Fruit fly (Drosophila melanogaster) whole organism, embryonic: ENCODE data around the gene CG12078.
A peak's percentile ranks its signal among the peaks of the same experiment; 100 is the strongest.

Experiments
- Bdp1 ChIP-seq: fragments of 200-800 bp; sonication (Bioruptor generic); optimal IDR thresholded peaks from 3 replicates; lab custom pipeline; 2016; ENCODE audit warnings: missing biosample characterization, missing genetic modification characterization
- CG10267 ChIP-seq: fragments of 200-800 bp; sonication (Bioruptor generic); optimal IDR thresholded peaks from 2 replicates; lab custom pipeline; 2018; ENCODE audit warnings: missing biosample characterization, mild to moderate bottlenecking, missing genetic modification characterization, moderate library complexity
- CG10366 ChIP-seq: fragments of 200-800 bp; sonication (Bioruptor generic); IDR thresholded peaks from 2 replicates; pipeline ENCODE4 v1.3.6; 2022; ENCODE audit warnings: missing biosample characterization, missing genetic modification characterization
- CG12391 ChIP-seq: fragments of 200-800 bp; sonication (Bioruptor generic); optimal IDR thresholded peaks from 3 replicates; lab custom pipeline; 2018; ENCODE audit warnings: missing biosample characterization, mild to moderate bottlenecking, missing genetic modification characterization, moderate library complexity
- CG1647 ChIP-seq: fragments of 200-800 bp; sonication (Bioruptor generic); optimal IDR thresholded peaks from 3 replicates; lab custom pipeline; 2016; ENCODE audit warnings: missing biosample characterization, missing genetic modification characterization
- CG16815 ChIP-seq: fragments of 200-800 bp; sonication (Bioruptor generic); optimal IDR thresholded peaks from 3 replicates; lab custom pipeline; 2017; ENCODE audit warnings: missing biosample characterization, mild to moderate bottlenecking, missing genetic modification characterization
- CG17829 ChIP-seq: fragments of 200-800 bp; optimal IDR thresholded peaks from 2 replicates; lab custom pipeline; 2019; ENCODE audit warnings: missing biosample characterization, mild to moderate bottlenecking, missing genetic modification characterization, moderate library complexity
- CG2678 ChIP-seq: fragments of 200-800 bp; sonication (Bioruptor generic); optimal IDR thresholded peaks from 3 replicates; lab custom pipeline; 2019; ENCODE audit warnings: missing biosample characterization, mild to moderate bottlenecking, missing genetic modification characterization, moderate library complexity
- CG3281 ChIP-seq: fragments of 200-800 bp; sonication (Bioruptor generic); optimal IDR thresholded peaks from 3 replicates; lab custom pipeline; 2017; ENCODE audit warnings: missing biosample characterization, mild to moderate bottlenecking, missing genetic modification characterization
- CG34224 ChIP-seq: fragments of 200-800 bp; sonication (Bioruptor generic); IDR thresholded peaks from 3 replicates; pipeline ENCODE4 v1.3.6; 2022; ENCODE audit warnings: missing biosample characterization, missing genetic modification characterization; ENCODE audit not compliant: partially characterized antibody
- CG3847 ChIP-seq: fragments of 200-800 bp; sonication (Bioruptor generic); IDR thresholded peaks from 2 replicates; pipeline ENCODE4 v1.3.6; 2022; ENCODE audit warnings: missing biosample characterization, missing genetic modification characterization
- CG3995 ChIP-seq: fragments of 200-800 bp; sonication (Bioruptor generic); optimal IDR thresholded peaks from 3 replicates; lab custom pipeline; 2016; ENCODE audit warnings: missing biosample characterization, missing genetic modification characterization
- CG42726 ChIP-seq: fragments of 200-800 bp; sonication (Bioruptor generic); IDR thresholded peaks from 2 replicates; pipeline ENCODE4 v1.3.6; 2022; ENCODE audit warnings: missing biosample characterization, missing genetic modification characterization; ENCODE audit not compliant: partially characterized antibody
- CG7839 ChIP-seq: fragments of 200-800 bp; sonication (Bioruptor generic); optimal IDR thresholded peaks from 3 replicates; lab custom pipeline; 2018; ENCODE audit warnings: missing biosample characterization, mild to moderate bottlenecking, missing genetic modification characterization, moderate library complexity
- CG7928 ChIP-seq: fragments of 200-800 bp; sonication (Bioruptor generic); optimal IDR thresholded peaks from 2 replicates; lab custom pipeline; 2017; ENCODE audit warnings: missing biosample characterization, mild to moderate bottlenecking, missing genetic modification characterization
- CG9609 ChIP-seq: fragments of 200-800 bp; sonication (Bioruptor generic); optimal IDR thresholded peaks from 3 replicates; lab custom pipeline; 2016; ENCODE audit warnings: missing biosample characterization, missing genetic modification characterization
- Dek ChIP-seq: fragments of 200-800 bp; sonication (Bioruptor generic); optimal IDR thresholded peaks from 3 replicates; lab custom pipeline; 2019; ENCODE audit warnings: missing biosample characterization, mild to moderate bottlenecking, missing genetic modification characterization, moderate library complexity
- Doc2 ChIP-seq: fragments of 200-800 bp; sonication (Bioruptor generic); IDR thresholded peaks from 2 replicates; pipeline ENCODE4 v1.3.6; 2022; ENCODE audit warnings: missing biosample characterization, missing genetic modification characterization
- Gug ChIP-seq: fragments of 200-800 bp; sonication (Bioruptor generic); IDR thresholded peaks from 4 replicates; pipeline ENCODE4 v1.3.6; 2022; ENCODE audit warnings: missing biosample characterization, missing genetic modification characterization
- H15 ChIP-seq: fragments of 200-800 bp; sonication (Bioruptor generic); IDR thresholded peaks from 3 replicates; pipeline ENCODE4 v1.3.6; 2022; ENCODE audit warnings: missing biosample characterization, missing genetic modification characterization
- HmgZ ChIP-seq: fragments of 200-800 bp; sonication (Bioruptor generic); optimal IDR thresholded peaks from 2 replicates; lab custom pipeline; 2018; ENCODE audit warnings: missing biosample characterization, mild to moderate bottlenecking, missing genetic modification characterization
- MTF-1 ChIP-seq: fragments of 200-800 bp; sonication (Bioruptor generic); optimal IDR thresholded peaks from 2 replicates; lab custom pipeline; 2018; ENCODE audit warnings: missing biosample characterization, mild to moderate bottlenecking, missing genetic modification characterization, borderline replicate concordance
- Mad ChIP-seq: fragments of 200-800 bp; sonication (Bioruptor generic); optimal IDR thresholded peaks from 2 replicates; lab custom pipeline; 2016; ENCODE audit warnings: missing biosample characterization, missing genetic modification characterization
- Mes4 ChIP-seq: fragments of 200-800 bp; sonication (Bioruptor generic); optimal IDR thresholded peaks from 2 replicates; lab custom pipeline; 2016; ENCODE audit warnings: missing biosample characterization, missing genetic modification characterization
- Opbp ChIP-seq: fragments of 200-800 bp; sonication (Bioruptor generic); IDR thresholded peaks from 3 replicates; pipeline ENCODE4 v1.3.6; 2022; ENCODE audit warnings: missing biosample characterization, missing genetic modification characterization; ENCODE audit not compliant: partially characterized antibody
- Poxn ChIP-seq: fragments of 200-800 bp; sonication (Bioruptor generic); IDR thresholded peaks from 2 replicates; pipeline ENCODE4 v1.3.6; 2022; ENCODE audit warnings: missing biosample characterization, missing genetic modification characterization
- Sry-β ChIP-seq: fragments of 200-800 bp; sonication (Bioruptor generic); optimal IDR thresholded peaks from 2 replicates; lab custom pipeline; 2018; ENCODE audit warnings: missing biosample characterization, mild to moderate bottlenecking, missing genetic modification characterization, moderate library complexity
- Ssrp ChIP-seq: fragments of 200-800 bp; sonication (Bioruptor generic); optimal IDR thresholded peaks from 2 replicates; lab custom pipeline; 2018; ENCODE audit warnings: missing biosample characterization, mild to moderate bottlenecking, missing genetic modification characterization, moderate library complexity
- Stat92E ChIP-seq, 3 experiments: fragments of >200 bp in 2 of 3; fragments of 200-800 bp in 1 of 3; sonication (Bioruptor generic) in 1 of 3; optimal IDR thresholded peaks; 2 replicates each; lab custom pipeline; 2017 to 2019; ENCODE audit warnings: missing biosample characterization in 3 of 3, missing genetic modification characterization in 3 of 3, mild to moderate bottlenecking in 1 of 3, moderate library complexity in 1 of 3
- amos ChIP-seq: fragments of 200-800 bp; sonication (Bioruptor generic); IDR thresholded peaks from 2 replicates; pipeline ENCODE4 v1.3.6; 2022; ENCODE audit warnings: missing biosample characterization, missing genetic modification characterization; ENCODE audit not compliant: partially characterized antibody
- ase ChIP-seq: fragments of 200-800 bp; sonication (Bioruptor generic); IDR thresholded peaks from 3 replicates; pipeline ENCODE4 v1.3.6; 2022; ENCODE audit warnings: missing biosample characterization, missing genetic modification characterization
- ato ChIP-seq: fragments of 200-800 bp; sonication (Bioruptor generic); IDR thresholded peaks from 2 replicates; pipeline ENCODE4 v1.3.6; 2022; ENCODE audit warnings: missing biosample characterization, missing genetic modification characterization; ENCODE audit not compliant: partially characterized antibody
- chinmo ChIP-seq: fragments of 200-800 bp; sonication (Bioruptor generic); IDR thresholded peaks from 4 replicates; pipeline ENCODE4 v1.3.6; 2022; ENCODE audit warnings: missing biosample characterization, missing genetic modification characterization; ENCODE audit not compliant: partially characterized antibody
- cwo ChIP-seq: fragments of 200-800 bp; sonication (Bioruptor generic); optimal IDR thresholded peaks from 3 replicates; lab custom pipeline; 2017; ENCODE audit warnings: missing biosample characterization, missing genetic modification characterization, mild to moderate bottlenecking, moderate library complexity, missing genetic modification reagents
- dysf ChIP-seq: fragments of 200-800 bp; sonication (Bioruptor generic); IDR thresholded peaks from 3 replicates; pipeline ENCODE4 v1.3.6; 2022; ENCODE audit warnings: missing biosample characterization, missing genetic modification characterization
- emc ChIP-seq: fragments of 200-800 bp; sonication (Bioruptor generic); optimal IDR thresholded peaks from 2 replicates; lab custom pipeline; 2016; ENCODE audit warnings: missing biosample characterization, missing genetic modification characterization
- en ChIP-seq: fragments of 200-800 bp; sonication (Bioruptor generic); optimal IDR thresholded peaks from 2 replicates; lab custom pipeline; 2016; ENCODE audit warnings: missing biosample characterization, missing genetic modification characterization
- fd3F ChIP-seq: fragments of 200-800 bp; sonication (Bioruptor generic); optimal IDR thresholded peaks from 2 replicates; lab custom pipeline; 2018; ENCODE audit warnings: missing biosample characterization, mild to moderate bottlenecking, missing genetic modification characterization, moderate library complexity
- fru ChIP-seq: fragments of >200 bp; optimal IDR thresholded peaks from 2 replicates; lab custom pipeline; 2017
- gem ChIP-seq: fragments of 200-800 bp; sonication (Bioruptor generic); optimal IDR thresholded peaks from 2 replicates; lab custom pipeline; 2019; ENCODE audit warnings: missing biosample characterization, mild to moderate bottlenecking, missing genetic modification characterization, moderate library complexity
- hb ChIP-seq: fragments of 200-800 bp; sonication (Bioruptor generic); IDR thresholded peaks from 3 replicates; pipeline ENCODE4 v1.3.6; 2022; ENCODE audit warnings: missing biosample characterization, missing genetic modification characterization; ENCODE audit not compliant: partially characterized antibody
- mirr ChIP-seq: fragments of 200-800 bp; sonication (Bioruptor generic); optimal IDR thresholded peaks from 3 replicates; lab custom pipeline; 2018; ENCODE audit warnings: missing biosample characterization, mild to moderate bottlenecking, missing genetic modification characterization
- nerfin-2 ChIP-seq: fragments of 200-800 bp; sonication (Bioruptor generic); IDR thresholded peaks from 2 replicates; pipeline ENCODE4 v1.3.6; 2022; ENCODE audit warnings: missing biosample characterization, missing genetic modification characterization; ENCODE audit not compliant: partially characterized antibody
- pnt ChIP-seq: fragments of 200-800 bp; sonication (Bioruptor generic); optimal IDR thresholded peaks from 3 replicates; lab custom pipeline; 2016; ENCODE audit warnings: missing biosample characterization, missing genetic modification characterization
- prd ChIP-seq, 3 experiments: fragments of >200 bp in 2 of 3; fragments of 200-800 bp in 1 of 3; sonication (Bioruptor generic) in 1 of 3; optimal IDR thresholded peaks in 2 of 3; IDR thresholded peaks in 1 of 3; 2 replicates in 2 of 3; 3 replicates in 1 of 3; pipeline versions ENCODE4 v1.3.6 to Lab custom; 2017 to 2022; ENCODE audit warnings: missing biosample characterization in 1 of 3, missing genetic modification characterization in 1 of 3
- sens-2 ChIP-seq: fragments of 200-800 bp; sonication (Bioruptor generic); IDR thresholded peaks from 2 replicates; pipeline ENCODE4 v1.3.6; 2022; ENCODE audit warnings: missing biosample characterization, missing genetic modification characterization
- so ChIP-seq: fragments of 200-800 bp; sonication (Bioruptor generic); IDR thresholded peaks from 3 replicates; pipeline ENCODE4 v1.3.6; 2022; ENCODE audit warnings: missing biosample characterization, missing genetic modification characterization
- sob ChIP-seq: fragments of 200-800 bp; sonication (Bioruptor generic); IDR thresholded peaks from 2 replicates; pipeline ENCODE4 v1.3.6; 2022; ENCODE audit warnings: missing biosample characterization, missing genetic modification characterization
- usp ChIP-seq: fragments of >200 bp; optimal IDR thresholded peaks from 2 replicates; lab custom pipeline; 2017; ENCODE audit warnings: missing biosample characterization, missing genetic modification characterization

CG12078 gene

DNA sequence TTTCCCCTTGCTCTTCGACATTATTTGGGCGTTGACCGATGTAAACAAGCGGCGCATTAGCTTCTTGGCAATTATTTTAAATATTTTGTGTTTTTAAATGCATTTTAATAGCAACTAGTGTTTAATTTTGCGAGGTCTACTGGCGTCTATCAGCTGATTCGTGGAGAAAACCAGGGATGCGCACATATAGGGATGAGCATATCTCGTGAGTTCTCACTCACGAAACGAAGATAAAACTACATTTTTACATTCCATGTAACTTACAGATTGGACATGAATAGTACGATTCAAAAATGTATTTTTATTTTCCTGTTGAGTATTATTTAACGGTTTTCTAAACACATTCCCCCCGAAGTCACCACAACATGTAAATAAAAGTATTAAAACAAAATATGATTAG is 46.6 kb downstream of the CG12078 start, which contains the start of gene CG14966 (continued):
- TF ChIP-seq Sry-β (GFP tag; lab: Kevin White, UChicago) = no peak
- no peak for TF ChIP-seq Poxn (GFP tag; lab: Robert Waterston, UW)
- 0 out of 2 replicates have a peak, but pooled peaks have one; percentile 38 for TF ChIP-seq sob (GFP tag; lab: Robert Waterston, UW)
- no peak for TF ChIP-seq usp
- TF ChIP-seq en = no peak
- TF ChIP-seq fru (lab: Kevin White, UChicago) = no peak
- peak; percentile 97 for TF ChIP-seq CG7928
- TF ChIP-seq CG10267 = peak; percentile 68
- peak; percentile 66 for TF ChIP-seq CG17829 (tag; lab: Kevin White, UChicago)
- no peak for TF ChIP-seq CG1647 (GFP tag; lab: Kevin White, UChicago)
- TF ChIP-seq CG2678 = peak; percentile 4
- TF ChIP-seq CG10366 (GFP tag; lab: Robert Waterston, UW) = no peak
- no peak for TF ChIP-seq Doc2 (GFP tag; lab: Robert Waterston, UW)
- TF ChIP-seq pnt (GFP tag; lab: Kevin White, UChicago) = no peak
- TF ChIP-seq chinmo (GFP tag; lab: Robert Waterston, UW) = peak; percentile 53; the same call in 1 of the 4 replicates
- TF ChIP-seq Bdp1 = no peak
- TF ChIP-seq CG3847 (GFP tag; lab: Robert Waterston, UW) = peak; percentile 44
- no peak for TF ChIP-seq so
- TF ChIP-seq MTF-1 (GFP tag; lab: Kevin White, UChicago) = no peak
- TF ChIP-seq dysf = no peak
- peak; percentile 66; the same call in 1 of the 2 replicates for TF ChIP-seq nerfin-2 (GFP tag; lab: Robert Waterston, UW)
- peak; percentile 78; the same call in 2 of the 3 replicates for TF ChIP-seq hb (GFP tag; lab: Robert Waterston, UW)
- no peak for TF ChIP-seq CG3281 (GFP tag; lab: Kevin White, UChicago)
- TF ChIP-seq Opbp = peak; percentile 87
- no peak for TF ChIP-seq CG16815 (GFP tag; lab: Kevin White, UChicago)
- TF ChIP-seq emc = no peak
- peak; percentile 94 for TF ChIP-seq amos (GFP tag; lab: Robert Waterston, UW)
- TF ChIP-seq ase (GFP tag; lab: Robert Waterston, UW) = no peak
- peak; percentile 33 for TF ChIP-seq gem
- no peak for TF ChIP-seq CG9609
- peak; percentile 56 for TF ChIP-seq ato (GFP tag; lab: Robert Waterston, UW)
- no peak for TF ChIP-seq H15
- peak; percentile 23 for TF ChIP-seq CG7839 (tag; lab: Kevin White, UChicago)
- TF ChIP-seq Dek (tag; lab: Kevin White, UChicago) = peak; percentile 53
- TF ChIP-seq CG12391 (tag; lab: Kevin White, UChicago) = peak; percentile 33
- TF ChIP-seq CG42726 = peak; percentile 91
- peak; percentile 15 for TF ChIP-seq CG3995 (GFP tag; lab: Kevin White, UChicago)
- TF ChIP-seq Mad = peak; percentile 47
- peak in 1 of 3 experiments; percentile 80 for TF ChIP-seq Stat92E (GFP tag; optimal IDR thresholded peaks at IDR 0.05; lab: Kevin White, UChicago)
- no peak for TF ChIP-seq Ssrp (tag; lab: Kevin White, UChicago)
- TF ChIP-seq Gug (GFP tag; lab: Robert Waterston, UW) = peak; percentile 5; the same call in 1 of the 4 replicates
- no peak for TF ChIP-seq fd3F (GFP tag; lab: Kevin White, UChicago)
- no peak for TF ChIP-seq Mes4
- TF ChIP-seq CG34224 (GFP tag; lab: Robert Waterston, UW) = peak; percentile 90
- TF ChIP-seq mirr (GFP tag; lab: Kevin White, UChicago) = peak; percentile 30
- no peak for TF ChIP-seq cwo (GFP tag; lab: Kevin White, UChicago)
- TF ChIP-seq HmgZ (tag; lab: Kevin White, UChicago) = peak; percentile 69
- no peak for TF ChIP-seq prd (optimal IDR thresholded peaks at IDR 0.05; lab: Kevin White, UChicago)
- 0 out of 3 replicates have a peak, but pooled peaks have one; percentile 8 for TF ChIP-seq prd (GFP tag; IDR thresholded peaks at IDR 0.05; lab: Robert Waterston, UW)
- TF ChIP-seq sens-2 = no peak
